Worm (Caenorhabditis elegans): ENCODE data around the gene K10G4.3.

- TF ChIP-seq tab-1 (GFP tag; IDR thresholded peaks at IDR 0.05): no peak
- no peak for TF ChIP-seq cog-1 (tag; optimal IDR thresholded peaks at IDR 0.05)
- no peak for TF ChIP-seq T22C8.4 (GFP tag; IDR thresholded peaks at IDR 0.05)
- TF ChIP-seq med-1 (GFP tag; optimal IDR thresholded peaks at IDR 0.05; ENCODE audit: insufficient read depth): no peak
- no peak for TF ChIP-seq flt-1 (GFP tag; IDR thresholded peaks at IDR 0.05)
- TF ChIP-seq ztf-29 (GFP tag; IDR thresholded peaks at IDR 0.05): no peak
- TF ChIP-seq ref-1 (GFP tag; conservative IDR thresholded peaks at IDR 0.05): no peak
- TF ChIP-seq klf-2 (GFP tag; conservative IDR thresholded peaks at IDR 0.05): no peak
Measured at ce11 chrV:17272112-17272511, 7.4 kb upstream of the K10G4.3 start.

Data from whole organism, midembryonic.